Worm (Caenorhabditis elegans) whole organism, midembryonic: ENCODE results near the gene grd-7.

ENCODE experiments used
- T22C8.4 ChIP-seq: fragments of 200-800 bp; sonication (Bioruptor generic); IDR thresholded peaks from 2 replicates; pipeline ENCODE4 v1.3.6; 2022; ENCODE audit warnings: missing genetic modification characterization, missing compliant biosample characterization
- med-1 ChIP-seq: sonication (generic microtip); optimal IDR thresholded peaks from 2 replicates; lab custom pipeline; 2017; ENCODE audit warnings: missing genetic modification characterization, mild to moderate bottlenecking, missing compliant biosample characterization, antibody characterized with exemption, missing genetic modification reagents; ENCODE audit not compliant: insufficient read depth

DNA sequence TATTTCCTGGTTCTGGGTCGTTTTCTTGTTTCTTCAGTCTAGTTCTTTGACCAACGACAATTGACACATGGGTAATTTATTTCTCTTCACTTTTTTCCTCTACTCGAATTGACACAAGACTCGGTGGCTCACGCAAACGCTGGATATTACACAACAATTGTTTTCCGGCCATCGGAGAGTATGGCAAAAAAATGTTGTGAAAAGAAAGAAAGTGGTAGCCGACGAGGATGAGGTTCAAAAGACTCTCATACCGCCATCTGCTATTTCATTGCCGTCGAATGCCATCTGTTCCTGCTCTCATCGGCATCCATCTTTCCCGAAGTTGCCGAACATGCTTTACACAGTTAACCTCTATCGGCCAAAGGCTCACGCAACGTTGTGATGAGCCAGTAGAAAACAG is 32.6 kb downstream of the grd-7 start:
- no peak for TF ChIP-seq T22C8.4
- TF ChIP-seq med-1 (GFP tag; lab: Kevin White, UChicago): no peak
